Worm (Caenorhabditis elegans): Measurements from ENCODE around the gene Y75B8A.6.

DNA sequence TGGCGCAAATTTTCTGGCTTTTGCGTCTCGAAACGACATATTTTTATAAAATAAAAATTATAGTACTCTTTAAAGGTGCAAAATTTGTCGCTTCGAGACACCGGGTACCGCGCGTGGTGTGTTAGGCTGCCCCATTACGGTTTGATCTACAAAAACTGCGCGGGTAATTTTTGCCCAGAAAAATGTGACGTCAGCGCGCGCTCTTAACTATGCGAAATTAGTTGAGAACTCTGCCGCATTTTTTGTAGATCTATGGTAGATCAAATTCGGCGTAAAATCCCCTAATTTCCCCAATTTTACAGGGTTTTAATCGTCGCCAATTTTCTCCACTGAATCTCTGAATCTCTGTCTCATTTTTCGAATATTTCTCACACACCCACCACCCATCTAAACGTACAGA, 30.3 kb upstream of the Y75B8A.6 start, which contains the start of gene Y75B8A.8:
- TF ChIP-seq nhr-77 (tag; optimal IDR thresholded peaks at IDR 0.05) (no peak), dmd-4 (tag; optimal IDR thresholded peaks at IDR 0.05) (no peak), snpc-4 (tag; optimal IDR thresholded peaks at IDR 0.05) (no peak), nhr-11 (tag; optimal IDR thresholded peaks at IDR 0.05) (no peak), nhr-10 (tag; optimal IDR thresholded peaks at IDR 0.05) (no peak), unc-39 (tag; optimal IDR thresholded peaks at IDR 0.05) (no peak), ztf-11 (tag; optimal IDR thresholded peaks at IDR 0.05) (no peak), unc-62 (GFP tag; optimal IDR thresholded peaks at IDR 0.05) (no peak), lin-39 (tag; optimal IDR thresholded peaks at IDR 0.05) (no peak), nhr-237 (tag; optimal IDR thresholded peaks at IDR 0.05) (no peak), zag-1 (tag; optimal IDR thresholded peaks at IDR 0.05) (no peak)
